Worm (Caenorhabditis elegans) whole organism, midembryonic: ENCODE data around the gene F54F7.6.

ENCODE experiments used
- T22C8.4 ChIP-seq: fragments of 200-800 bp; sonication (Bioruptor generic); IDR thresholded peaks from 2 replicates; pipeline ENCODE4 v1.3.6; 2022; ENCODE audit warnings: missing genetic modification characterization, missing compliant biosample characterization
- flt-1 ChIP-seq: fragments of 200-800 bp; sonication (Bioruptor generic); IDR thresholded peaks from 2 replicates; pipeline ENCODE4 v1.3.6; 2022; ENCODE audit warnings: missing genetic modification characterization, missing compliant biosample characterization
- klf-2 ChIP-seq: fragments of 200-800 bp; sonication (Bioruptor generic); conservative IDR thresholded peaks from 2 replicates; pipeline ENCODE4 v1.3.6; 2022; ENCODE audit warnings: missing genetic modification reagents, missing genetic modification characterization, missing compliant biosample characterization
- ref-1 ChIP-seq: fragments of 200-800 bp; sonication (Bioruptor generic); conservative IDR thresholded peaks from 2 replicates; pipeline ENCODE4 v1.3.6; 2022; ENCODE audit warnings: missing genetic modification reagents, missing genetic modification characterization, missing compliant biosample characterization
- tab-1 ChIP-seq: fragments of 200-800 bp; sonication (Bioruptor generic); IDR thresholded peaks from 2 replicates; pipeline ENCODE4 v1.3.6; 2022; ENCODE audit warnings: missing genetic modification characterization, missing compliant biosample characterization
- ztf-29 ChIP-seq: fragments of 200-800 bp; sonication (Bioruptor generic); IDR thresholded peaks from 2 replicates; pipeline ENCODE4 v1.3.6; 2022; ENCODE audit warnings: missing genetic modification reagents, missing genetic modification characterization, missing compliant biosample characterization

ce11 chrX:11869260-11869659, 4.1 kb downstream of the F54F7.6 start, which contains the start of gene dot-1.2:
- TF ChIP-seq flt-1 (GFP tag; lab: Robert Waterston, UW), result no peak
- TF ChIP-seq ref-1, result no peak
- TF ChIP-seq T22C8.4, result no peak
- TF ChIP-seq ztf-29 (GFP tag; lab: Robert Waterston, UW), result no peak
- TF ChIP-seq tab-1 (GFP tag; lab: Robert Waterston, UW), result no peak
- no peak for TF ChIP-seq klf-2 (GFP tag; lab: Robert Waterston, UW)
